Fruit fly (Drosophila melanogaster) ovary, adult (tissue): Measurements from ENCODE around the gene CG6769.
"Not testable (repeated sequence)": the region's sequence is repeated elsewhere in the genome, so short reads cannot be mapped to it uniquely, and the experiment has no call there.

Experiments used
- CG17801 ChIP-seq: fragments of 200-800 bp; optimal IDR thresholded peaks from 2 replicates; lab custom pipeline; 2019; ENCODE audit warnings: missing biosample characterization, mild to moderate bottlenecking, missing genetic modification characterization, moderate library complexity; ENCODE audit not compliant: partially characterized antibody

CG6769 gene

dm6 chrX:17886449-17887207 is 25.8 kb downstream of the CG6769 start:
- TF ChIP-seq CG17801 (GFP tag; lab: Kevin White, UChicago), result peak; percentile 29

dm6 chrX:17887208-17887627 is 26.4 kb downstream of the CG6769 start, which contains the start of gene mnb:
TSS of gene mnb (minus strand) at chrX:17887222.
- no peak for TF ChIP-seq CG17801 (GFP tag; lab: Kevin White, UChicago)

- TF ChIP-seq CG17801 (GFP tag; lab: Kevin White, UChicago), result no peak
These were observed 27.1 kb downstream of the CG6769 start, which contains the start of gene CG6788 for dm6 chrX:17887877-17888276. TSS of gene CG6788 (plus strand) at chrX:17888177.

dm6 chrX:17889247-17889646 is 28.4 kb downstream of the CG6769 start, which contains the start of gene Gss1:
TSS of gene Gss1 (plus strand) at chrX:17889547.
- TF ChIP-seq CG17801 (GFP tag; lab: Kevin White, UChicago), result not testable (repeated sequence)

- TF ChIP-seq CG17801 (GFP tag; lab: Kevin White, UChicago), result not testable (repeated sequence)
These were observed 38.6 kb downstream of the CG6769 start, which contains the start of gene Gss2 for dm6 chrX:17899402-17899801. TSS of gene Gss2 (plus strand) at chrX:17899702.

dm6 chrX:17907184-17908006 is 46.6 kb downstream of the CG6769 start, which contains the start of the genes CG7772 and Vps4:
TSS of gene CG7772 (minus strand) at chrX:17907261.
TSS of gene Vps4 (plus strand) at chrX:17907692.
- TF ChIP-seq CG17801 (GFP tag; lab: Kevin White, UChicago), result peak; percentile 19

- TF ChIP-seq CG17801 (GFP tag; lab: Kevin White, UChicago), result no peak
These were observed 49.8 kb downstream of the CG6769 start for dm6 chrX:17910606-17910940.

- TF ChIP-seq CG17801 (GFP tag; lab: Kevin White, UChicago), result peak; percentile 27
These were observed 50.3 kb downstream of the CG6769 start, which contains the start of gene CG6847 for dm6 chrX:17910941-17911703. TSS of gene CG6847 (plus strand) at chrX:17911462.
